Worm (Caenorhabditis elegans) whole organism, late embryonic: ENCODE results near the gene clec-226.

Source experiments
- ama-1 ChIP-seq: fragments of 150-350 bp; optimal IDR thresholded peaks from 2 replicates; lab custom pipeline; 2014
- ceh-9 ChIP-seq: sonication (generic microtip); optimal IDR thresholded peaks from 2 replicates; lab custom pipeline; 2016; ENCODE audit warnings: mild to moderate bottlenecking, missing genetic modification characterization, inconsistent platforms, missing compliant biosample characterization
- ets-4 ChIP-seq: sonication (generic microtip); optimal IDR thresholded peaks from 2 replicates; lab custom pipeline; 2016; ENCODE audit warnings: missing genetic modification characterization, missing compliant biosample characterization
- fkh-10 ChIP-seq: fragments of 150-350 bp; optimal IDR thresholded peaks from 2 replicates; lab custom pipeline; 2014; ENCODE audit warnings: missing biosample characterization, missing genetic modification reagents, missing genetic modification characterization
- hlh-8 ChIP-seq: sonication (generic microtip); optimal IDR thresholded peaks from 2 replicates; lab custom pipeline; 2016; ENCODE audit warnings: missing genotype, missing genetic modification characterization, missing compliant biosample characterization
- tbx-2 ChIP-seq: sonication (generic microtip); optimal IDR thresholded peaks from 2 replicates; lab custom pipeline; 2016; ENCODE audit warnings: missing genetic modification characterization, missing compliant biosample characterization
- zip-5 ChIP-seq: sonication (generic microtip); optimal IDR thresholded peaks from 2 replicates; lab custom pipeline; 2016; ENCODE audit warnings: missing genetic modification characterization, missing compliant biosample characterization

- TF ChIP-seq ama-1 (lab: Kevin White, UChicago) (no peak), zip-5 (tag; lab: Kevin White, UChicago) (no peak), ceh-9 (tag; lab: Kevin White, UChicago) (no peak), hlh-8 (no peak), fkh-10 (no peak), ets-4 (tag; lab: Kevin White, UChicago) (no peak), tbx-2 (tag; lab: Kevin White, UChicago) (no peak)
Measured at ce11 chrV:13958247-13958646, 11.5 kb downstream of the clec-226 start, which contains the start of gene R10D12.10.
